Worm (Caenorhabditis elegans): Measurements from ENCODE around the gene Y24D9A.6.

DNA sequence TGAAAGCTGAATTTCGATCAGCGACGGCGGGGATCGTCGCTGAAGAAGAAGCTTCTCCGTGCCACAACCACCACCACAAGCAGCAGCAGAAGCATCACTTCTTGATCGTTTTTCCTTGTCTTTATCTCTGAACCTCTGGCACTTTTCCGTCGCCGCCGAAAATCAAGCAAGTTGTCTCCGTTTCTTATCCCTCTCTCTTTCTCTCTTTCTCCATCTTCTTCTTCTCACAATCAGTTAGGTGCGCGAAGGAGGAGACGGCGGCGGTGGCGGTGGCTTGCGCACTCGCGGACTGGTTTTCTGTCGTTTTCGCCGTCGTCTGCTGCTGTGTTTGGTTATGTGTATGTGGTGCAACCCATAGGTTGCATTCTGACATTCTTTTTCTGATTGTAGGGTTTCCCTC lies 1.8 kb downstream of the Y24D9A.6 start:
- TF ChIP-seq ama-1 (optimal IDR thresholded peaks at IDR 0.05) = no peak
- TF ChIP-seq ama-1 (GFP tag; optimal IDR thresholded peaks at IDR 0.05) = no peak
- no peak for TF ChIP-seq B0019.2 (GFP tag; conservative IDR thresholded peaks at IDR 0.05)
- TF ChIP-seq nhr-90 (tag; optimal IDR thresholded peaks at IDR 0.05) = no peak
- no peak for TF ChIP-seq F10E7.11 (tag; optimal IDR thresholded peaks at IDR 0.05)
- TF ChIP-seq rpc-1 (optimal IDR thresholded peaks at IDR 0.05) = no peak
- no peak for TF ChIP-seq rpc-1 (tag; optimal IDR thresholded peaks at IDR 0.05)
- TF ChIP-seq him-1 (tag; optimal IDR thresholded peaks at IDR 0.05) = no peak
- no peak for TF ChIP-seq nfya-1 (tag; optimal IDR thresholded peaks at IDR 0.05; ENCODE audit: borderline replicate concordance, insufficient read depth)
- TF ChIP-seq chd-7 (tag; optimal IDR thresholded peaks at IDR 0.05) = no peak
- no peak for TF ChIP-seq bed-1 (GFP tag; IDR thresholded peaks at IDR 0.05)
- TF ChIP-seq gei-17 (GFP tag; optimal IDR thresholded peaks at IDR 0.05) = no peak
